Worm (Caenorhabditis elegans) whole organism, L4 larva: ENCODE results near the gene emb-27.

Experiments used
- T26A8.4 ChIP-seq: fragments of 200-800 bp; sonication (Bioruptor generic); IDR thresholded peaks from 2 replicates; pipeline ENCODE4 v1.3.6; 2022; ENCODE audit warnings: missing genetic modification characterization, missing compliant biosample characterization
- ceh-28 ChIP-seq: fragments of 150-350 bp; optimal IDR thresholded peaks from 2 replicates; lab custom pipeline; 2014; ENCODE audit warnings: missing biosample characterization, missing genetic modification reagents, missing genetic modification characterization
- egl-27 ChIP-seq: sonication (generic microtip); optimal IDR thresholded peaks from 3 replicates; lab custom pipeline; 2017; ENCODE audit warnings: missing biosample characterization, missing genetic modification reagents, missing genetic modification characterization
- fos-1 ChIP-seq: fragments of 150-350 bp; optimal IDR thresholded peaks from 2 replicates; lab custom pipeline; 2014; ENCODE audit warnings: missing biosample characterization, missing genetic modification characterization
- hlh-30 ChIP-seq: sonication (generic microtip); optimal IDR thresholded peaks from 2 replicates; lab custom pipeline; 2017; ENCODE audit warnings: antibody characterized with exemption, mild to moderate bottlenecking, missing genetic modification characterization, missing compliant biosample characterization; ENCODE audit not compliant: insufficient read depth
- pqm-1 ChIP-seq: sonication (generic microtip); optimal IDR thresholded peaks from 2 replicates; lab custom pipeline; 2017; ENCODE audit warnings: missing biosample characterization, missing genetic modification characterization
- snpc-1.2 ChIP-seq: fragments of 200-800 bp; sonication (Bioruptor generic); IDR thresholded peaks from 2 replicates; pipeline ENCODE4 v1.3.6; 2022; ENCODE audit warnings: missing genetic modification reagents, missing genetic modification characterization, missing compliant biosample characterization
- zag-1 ChIP-seq: fragments of 150-350 bp; optimal IDR thresholded peaks from 2 replicates; lab custom pipeline; 2014; ENCODE audit warnings: missing biosample characterization, missing genetic modification characterization

DNA sequence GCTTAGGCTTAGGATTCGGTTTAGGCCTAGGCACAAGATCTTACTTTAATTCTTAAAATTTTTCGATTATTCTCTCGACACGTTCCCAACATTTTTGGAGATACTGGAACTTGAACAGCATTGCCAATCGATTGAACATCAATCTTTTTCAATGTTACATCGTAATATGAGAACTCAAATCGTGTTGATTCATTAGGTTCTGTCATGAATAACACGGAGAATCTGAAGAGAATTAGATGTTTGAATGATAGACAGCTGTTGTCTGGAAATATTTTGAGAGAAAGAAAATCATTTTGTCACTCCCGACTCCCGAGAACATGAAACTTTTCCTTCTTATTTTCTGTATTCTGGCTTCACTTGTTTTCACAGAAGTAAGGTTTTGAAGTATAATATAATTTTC, 7.3 kb upstream of the emb-27 start, which contains the start of gene T05C12.15:
- TF ChIP-seq pqm-1 (no peak), ceh-28 (tag; lab: Kevin White, UChicago) (no peak), fos-1 (tag; lab: Kevin White, UChicago) (no peak), zag-1 (tag; lab: Kevin White, UChicago) (no peak), egl-27 (tag; lab: Kevin White, UChicago) (no peak), T26A8.4 (no peak), hlh-30 (no peak), snpc-1.2 (GFP tag; lab: Robert Waterston, UW) (no peak)
